Worm (Caenorhabditis elegans) whole organism, L2 larva: ENCODE data around the gene R11E3.1.

Source experiments
- F13H6.1 ChIP-seq: sonication (generic microtip); optimal IDR thresholded peaks from 2 replicates; lab custom pipeline; 2016; ENCODE audit warnings: missing genetic modification characterization, missing compliant biosample characterization
- ama-1 ChIP-seq: fragments of 150-350 bp; optimal IDR thresholded peaks from 2 replicates; lab custom pipeline; 2018; ENCODE audit warnings: inconsistent platforms
- lin-11 ChIP-seq: fragments of 150-350 bp; sonication (generic microtip); optimal IDR thresholded peaks from 2 replicates; lab custom pipeline; 2014; ENCODE audit warnings: missing biosample characterization, missing genetic modification characterization, inconsistent platforms, mixed read lengths
- mab-5 ChIP-seq: fragments of 150-350 bp; optimal IDR thresholded peaks from 2 replicates; lab custom pipeline; 2014; ENCODE audit warnings: missing biosample characterization, missing genetic modification characterization
- mbf-1 ChIP-seq: sonication (generic microtip); optimal IDR thresholded peaks from 2 replicates; lab custom pipeline; 2017; ENCODE audit warnings: missing biosample characterization, missing genetic modification characterization
- mdl-1 ChIP-seq, 2 experiments: fragments of 150-350 bp in 1 of 2; sonication (generic microtip) in 1 of 2; optimal IDR thresholded peaks; 2 replicates each; lab custom pipeline; 2017; ENCODE audit warnings: missing biosample characterization in 2 of 2, missing genetic modification characterization in 2 of 2
- nhr-11 ChIP-seq: fragments of 150-350 bp; optimal IDR thresholded peaks from 2 replicates; lab custom pipeline; 2014; ENCODE audit warnings: missing biosample characterization, missing genetic modification characterization
- nhr-12 ChIP-seq: fragments of 150-350 bp; optimal IDR thresholded peaks from 2 replicates; lab custom pipeline; 2014; ENCODE audit warnings: missing biosample characterization, missing genetic modification characterization
- nhr-129 ChIP-seq: fragments of 150-350 bp; optimal IDR thresholded peaks from 2 replicates; lab custom pipeline; 2014; ENCODE audit warnings: missing biosample characterization, missing genetic modification characterization
- nhr-237 ChIP-seq: fragments of 150-350 bp; optimal IDR thresholded peaks from 2 replicates; lab custom pipeline; 2014; ENCODE audit warnings: missing biosample characterization, missing genetic modification characterization
- nhr-25 ChIP-seq: fragments of 150-350 bp; sonication (generic microtip); optimal IDR thresholded peaks from 3 replicates; lab custom pipeline; 2014; ENCODE audit warnings: missing biosample characterization, missing genetic modification characterization
- snpc-4 ChIP-seq: fragments of 150-350 bp; optimal IDR thresholded peaks from 2 replicates; lab custom pipeline; 2014; ENCODE audit warnings: missing biosample characterization, missing genetic modification characterization
- unc-39 ChIP-seq: fragments of 150-350 bp; optimal IDR thresholded peaks from 2 replicates; lab custom pipeline; 2014; ENCODE audit warnings: missing biosample characterization, missing genetic modification characterization

DNA sequence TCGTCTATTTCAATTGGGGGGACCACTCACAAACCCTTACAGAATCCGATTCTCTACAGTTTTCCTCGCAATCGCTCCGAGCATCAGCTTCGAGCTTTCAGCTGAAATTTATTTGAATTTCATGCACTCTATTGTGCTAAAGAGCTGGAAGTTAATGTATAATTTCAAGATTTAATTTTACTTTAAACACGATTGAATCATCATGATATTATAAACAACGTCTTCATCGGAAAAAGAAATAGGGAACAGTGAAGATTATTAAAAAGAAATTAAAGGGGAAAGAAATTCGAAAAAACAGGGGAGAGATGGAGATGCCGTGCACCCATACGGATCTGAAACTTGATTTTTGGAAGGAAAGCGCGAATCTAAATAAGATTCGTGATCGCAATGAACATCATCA is 45.4 kb upstream of the R11E3.1 start, which contains the start of gene hoe-1:
- no peak for TF ChIP-seq snpc-4
- TF ChIP-seq unc-39 (tag; lab: Kevin White, UChicago): no peak
- no peak for TF ChIP-seq nhr-12 (tag; lab: Kevin White, UChicago)
- TF ChIP-seq nhr-129: no peak
- no peak for TF ChIP-seq nhr-11
- TF ChIP-seq ama-1 (lab: Kevin White, UChicago): no peak
- TF ChIP-seq F13H6.1 (tag; lab: Kevin White, UChicago): no peak
- TF ChIP-seq mab-5 (tag; lab: Kevin White, UChicago): no peak
- no peak for TF ChIP-seq lin-11 (tag; lab: Kevin White, UChicago)
- TF ChIP-seq mbf-1 (tag; lab: Kevin White, UChicago): no peak
- no peak for TF ChIP-seq nhr-25
- no peak for TF ChIP-seq nhr-237 (tag; lab: Kevin White, UChicago)
- TF ChIP-seq mdl-1 (tag; optimal IDR thresholded peaks at IDR 0.05; lab: Kevin White, UChicago): no peak
